Worm (Caenorhabditis elegans) whole organism, L3 larva: ENCODE measurements around the gene taf-12.

Experiments used
- elt-1 ChIP-seq: fragments of 150-350 bp; optimal IDR thresholded peaks from 2 replicates; lab custom pipeline; 2014; ENCODE audit warnings: missing biosample characterization, missing genetic modification characterization
- lin-39 ChIP-seq: fragments of 150-350 bp; optimal IDR thresholded peaks from 2 replicates; lab custom pipeline; 2018; ENCODE audit warnings: missing biosample characterization, missing genetic modification reagents, missing genetic modification characterization
- lsy-12 ChIP-seq: sonication (generic microtip); optimal IDR thresholded peaks from 2 replicates; lab custom pipeline; 2016; ENCODE audit warnings: mild to moderate bottlenecking, missing genetic modification characterization, missing compliant biosample characterization
- nfya-1 ChIP-seq: sonication (generic microtip); optimal IDR thresholded peaks from 2 replicates; lab custom pipeline; 2017; ENCODE audit warnings: missing genetic modification characterization, mild to moderate bottlenecking, missing compliant biosample characterization, antibody characterized with exemption, moderate library complexity; ENCODE audit not compliant: insufficient read depth
- nhr-25 ChIP-seq: sonication (generic microtip); optimal IDR thresholded peaks from 2 replicates; lab custom pipeline; 2017; ENCODE audit warnings: missing biosample characterization, missing genetic modification characterization
- snpc-4 ChIP-seq: fragments of 150-350 bp; optimal IDR thresholded peaks from 2 replicates; lab custom pipeline; 2014; ENCODE audit warnings: missing biosample characterization, missing genetic modification characterization
- unc-62 ChIP-seq: fragments of 150-350 bp; sonication (generic microtip); optimal IDR thresholded peaks from 4 replicates; lab custom pipeline; 2014; ENCODE audit warnings: missing biosample characterization, missing genetic modification reagents, missing genetic modification characterization

- TF ChIP-seq snpc-4 (tag; lab: Kevin White, UChicago) (no peak), unc-62 (no peak), nhr-25 (tag; lab: Kevin White, UChicago) (no peak), elt-1 (tag; lab: Kevin White, UChicago) (no peak), nfya-1 (no peak), lin-39 (tag; lab: Kevin White, UChicago) (no peak), lsy-12 (no peak)
Observed at ce11 chrIII:11881549-11881948, 12.5 kb upstream of the taf-12 start.
